Worm (Caenorhabditis elegans): Measurements from ENCODE around the gene ZK813.5.

ce11 chrX:3495776-3496175, 44.8 kb upstream of the ZK813.5 start, which contains the start of gene glt-1:
- no peak for TF ChIP-seq nhr-12 (tag; optimal IDR thresholded peaks at IDR 0.05)
- no peak for TF ChIP-seq mdl-1 (tag; optimal IDR thresholded peaks at IDR 0.05)
- TF ChIP-seq skn-1 (tag; optimal IDR thresholded peaks at IDR 0.05) = no peak
